Worm (Caenorhabditis elegans): ENCODE data around the gene nhr-148.

- TF ChIP-seq flh-1 (GFP tag; optimal IDR thresholded peaks at IDR 0.05) (no peak), nhr-76 (tag; optimal IDR thresholded peaks at IDR 0.05) (no peak), snpc-4 (tag; optimal IDR thresholded peaks at IDR 0.05) (no peak), tbx-8 (GFP tag; optimal IDR thresholded peaks at IDR 0.05) (no peak), nhr-12 (tag; optimal IDR thresholded peaks at IDR 0.05) (no peak), pha-4 (tag; optimal IDR thresholded peaks at IDR 0.05) (no peak), nhr-28 (tag; optimal IDR thresholded peaks at IDR 0.05) (no peak), lsy-2 (tag; optimal IDR thresholded peaks at IDR 0.05) (no peak), mab-5 (tag; optimal IDR thresholded peaks at IDR 0.05) (no peak), ces-1 (GFP tag; optimal IDR thresholded peaks at IDR 0.05) (no peak)
These were observed 28.7 kb upstream of the nhr-148 start, which contains the start of gene srx-6 for ce11 chrV:7313233-7313632.

Data from whole organism, mixed stage, embryonic.